Worm (Caenorhabditis elegans) whole organism, L2 larva: Measurements from ENCODE around the gene ZK1128.1.

Experiments used
- C34F6.9 ChIP-seq: fragments of 150-350 bp; optimal IDR thresholded peaks from 2 replicates; lab custom pipeline; 2014; ENCODE audit warnings: missing biosample characterization, missing genetic modification characterization
- F13H6.1 ChIP-seq: sonication (generic microtip); optimal IDR thresholded peaks from 2 replicates; lab custom pipeline; 2016; ENCODE audit warnings: missing genetic modification characterization, missing compliant biosample characterization
- R02D3.7 ChIP-seq: fragments of 150-350 bp; optimal IDR thresholded peaks from 2 replicates; lab custom pipeline; 2014; ENCODE audit warnings: missing biosample characterization, missing genetic modification characterization
- Y55F3AM.14 ChIP-seq: fragments of 200-800 bp; sonication (Bioruptor generic); optimal IDR thresholded peaks from 2 replicates; lab custom pipeline; 2018; ENCODE audit warnings: mild to moderate bottlenecking, missing genetic modification characterization, missing compliant biosample characterization
- ZK546.5 ChIP-seq: sonication (generic microtip); optimal IDR thresholded peaks from 2 replicates; lab custom pipeline; 2017; ENCODE audit warnings: missing biosample characterization, missing genetic modification characterization
- alr-1 ChIP-seq: fragments of 150-350 bp; optimal IDR thresholded peaks from 2 replicates; lab custom pipeline; 2014; ENCODE audit warnings: missing biosample characterization, missing genetic modification characterization
- aly-2 ChIP-seq: fragments of 150-350 bp; optimal IDR thresholded peaks from 2 replicates; lab custom pipeline; 2014; ENCODE audit warnings: missing biosample characterization, missing genetic modification characterization
- ama-1 ChIP-seq: fragments of 150-350 bp; optimal IDR thresholded peaks from 2 replicates; lab custom pipeline; 2018; ENCODE audit warnings: inconsistent platforms
- blmp-1 ChIP-seq: sonication (generic microtip); optimal IDR thresholded peaks from 2 replicates; lab custom pipeline; 2017; ENCODE audit warnings: missing genetic modification characterization, mild to moderate bottlenecking, missing compliant biosample characterization, antibody characterized with exemption, moderate library complexity; ENCODE audit not compliant: insufficient read depth
- ceh-16 ChIP-seq: fragments of 150-350 bp; optimal IDR thresholded peaks from 2 replicates; lab custom pipeline; 2014; ENCODE audit warnings: missing biosample characterization, missing genetic modification characterization
- ceh-82 ChIP-seq: fragments of 150-350 bp; optimal IDR thresholded peaks from 2 replicates; lab custom pipeline; 2014; ENCODE audit warnings: missing biosample characterization, missing genetic modification characterization
- crh-2 ChIP-seq: sonication (generic microtip); optimal IDR thresholded peaks from 2 replicates; lab custom pipeline; 2017; ENCODE audit warnings: missing biosample characterization, missing genetic modification characterization
- dmd-4 ChIP-seq: sonication (generic microtip); optimal IDR thresholded peaks from 2 replicates; lab custom pipeline; 2017; ENCODE audit warnings: missing biosample characterization, missing genetic modification characterization
- egl-27 ChIP-seq: sonication (generic microtip); optimal IDR thresholded peaks from 3 replicates; lab custom pipeline; 2017; ENCODE audit warnings: missing biosample characterization, missing genetic modification reagents, missing genetic modification characterization
- elt-1 ChIP-seq: fragments of 150-350 bp; optimal IDR thresholded peaks from 2 replicates; lab custom pipeline; 2014; ENCODE audit warnings: missing biosample characterization, missing genetic modification characterization
- elt-3 ChIP-seq: sonication (generic microtip); optimal IDR thresholded peaks from 2 replicates; lab custom pipeline; 2017; ENCODE audit warnings: missing biosample characterization, missing genetic modification characterization
- fos-1 ChIP-seq: fragments of 150-350 bp; optimal IDR thresholded peaks from 2 replicates; lab custom pipeline; 2014; ENCODE audit warnings: missing biosample characterization, missing genetic modification characterization
- gmeb-1 ChIP-seq: fragments of 150-350 bp; optimal IDR thresholded peaks from 2 replicates; lab custom pipeline; 2014; ENCODE audit warnings: missing biosample characterization, missing genetic modification characterization
- lin-11 ChIP-seq: fragments of 150-350 bp; sonication (generic microtip); optimal IDR thresholded peaks from 2 replicates; lab custom pipeline; 2014; ENCODE audit warnings: missing biosample characterization, missing genetic modification characterization, inconsistent platforms, mixed read lengths
- lin-13 ChIP-seq: fragments of 150-350 bp; optimal IDR thresholded peaks from 2 replicates; lab custom pipeline; 2014; ENCODE audit warnings: missing biosample characterization, missing genetic modification reagents, missing genetic modification characterization
- lin-39 ChIP-seq: fragments of 150-350 bp; optimal IDR thresholded peaks from 2 replicates; lab custom pipeline; 2014; ENCODE audit warnings: missing biosample characterization, missing genetic modification reagents, missing genetic modification characterization
- lsy-2 ChIP-seq, 2 experiments: fragments of 150-350 bp in 1 of 2; sonication (generic microtip) in 1 of 2; optimal IDR thresholded peaks; 2 replicates each; lab custom pipeline; 2014 to 2017; ENCODE audit warnings: missing biosample characterization in 2 of 2, missing genetic modification characterization in 2 of 2
- mab-5 ChIP-seq: fragments of 150-350 bp; optimal IDR thresholded peaks from 2 replicates; lab custom pipeline; 2014; ENCODE audit warnings: missing biosample characterization, missing genetic modification characterization
- mbf-1 ChIP-seq: sonication (generic microtip); optimal IDR thresholded peaks from 2 replicates; lab custom pipeline; 2017; ENCODE audit warnings: missing biosample characterization, missing genetic modification characterization
- mdl-1 ChIP-seq, 2 experiments: fragments of 150-350 bp in 1 of 2; sonication (generic microtip) in 1 of 2; optimal IDR thresholded peaks; 2 replicates each; lab custom pipeline; 2017; ENCODE audit warnings: missing biosample characterization in 2 of 2, missing genetic modification characterization in 2 of 2
- nhr-10 ChIP-seq: sonication (generic microtip); optimal IDR thresholded peaks from 2 replicates; lab custom pipeline; 2017; ENCODE audit warnings: missing biosample characterization, missing genetic modification characterization
- nhr-11 ChIP-seq: fragments of 150-350 bp; optimal IDR thresholded peaks from 2 replicates; lab custom pipeline; 2014; ENCODE audit warnings: missing biosample characterization, missing genetic modification characterization
- nhr-12 ChIP-seq: fragments of 150-350 bp; optimal IDR thresholded peaks from 2 replicates; lab custom pipeline; 2014; ENCODE audit warnings: missing biosample characterization, missing genetic modification characterization
- nhr-129 ChIP-seq: fragments of 150-350 bp; optimal IDR thresholded peaks from 2 replicates; lab custom pipeline; 2014; ENCODE audit warnings: missing biosample characterization, missing genetic modification characterization
- nhr-21 ChIP-seq: fragments of 150-350 bp; optimal IDR thresholded peaks from 2 replicates; lab custom pipeline; 2014; ENCODE audit warnings: missing biosample characterization, missing genetic modification characterization
- nhr-23 ChIP-seq: fragments of 150-350 bp; optimal IDR thresholded peaks from 2 replicates; lab custom pipeline; 2014; ENCODE audit warnings: missing biosample characterization, missing genetic modification reagents, missing genetic modification characterization
- nhr-237 ChIP-seq: fragments of 150-350 bp; optimal IDR thresholded peaks from 2 replicates; lab custom pipeline; 2014; ENCODE audit warnings: missing biosample characterization, missing genetic modification characterization
- nhr-25 ChIP-seq: fragments of 150-350 bp; sonication (generic microtip); optimal IDR thresholded peaks from 3 replicates; lab custom pipeline; 2014; ENCODE audit warnings: missing biosample characterization, missing genetic modification characterization
- nhr-6 ChIP-seq: fragments of 150-350 bp; optimal IDR thresholded peaks from 2 replicates; lab custom pipeline; 2014; ENCODE audit warnings: missing biosample characterization, missing genetic modification characterization
- nhr-77 ChIP-seq: fragments of 150-350 bp; optimal IDR thresholded peaks from 2 replicates; lab custom pipeline; 2014; ENCODE audit warnings: missing biosample characterization, missing genetic modification characterization
- peb-1 ChIP-seq: fragments of 150-350 bp; optimal IDR thresholded peaks from 2 replicates; lab custom pipeline; 2014; ENCODE audit warnings: missing biosample characterization, missing genetic modification characterization
- sem-4 ChIP-seq: fragments of 150-350 bp; optimal IDR thresholded peaks from 2 replicates; lab custom pipeline; 2014; ENCODE audit warnings: missing biosample characterization, missing genetic modification reagents, missing genetic modification characterization
- skn-1 ChIP-seq: sonication (generic microtip); optimal IDR thresholded peaks from 2 replicates; lab custom pipeline; 2017; ENCODE audit warnings: missing biosample characterization, missing genetic modification characterization
- sma-3 ChIP-seq: sonication (generic microtip); optimal IDR thresholded peaks from 2 replicates; lab custom pipeline; 2016; ENCODE audit warnings: missing genetic modification reagents, missing genetic modification characterization, missing compliant biosample characterization
- sma-9 ChIP-seq, 2 experiments: fragments of 150-350 bp in 1 of 2; sonication (generic microtip) in 1 of 2; optimal IDR thresholded peaks; 2 replicates each; lab custom pipeline; 2014 to 2016; ENCODE audit warnings: missing genetic modification characterization in 2 of 2, mild to moderate bottlenecking in 1 of 2, missing biosample characterization in 1 of 2, missing compliant biosample characterization in 1 of 2, missing genetic modification reagents in 1 of 2, moderate library complexity in 1 of 2
- snpc-4 ChIP-seq: fragments of 150-350 bp; optimal IDR thresholded peaks from 2 replicates; lab custom pipeline; 2014; ENCODE audit warnings: missing biosample characterization, missing genetic modification characterization
- unc-39 ChIP-seq: fragments of 150-350 bp; optimal IDR thresholded peaks from 2 replicates; lab custom pipeline; 2014; ENCODE audit warnings: missing biosample characterization, missing genetic modification characterization
- unc-55 ChIP-seq: fragments of 150-350 bp; sonication (generic microtip); optimal IDR thresholded peaks from 3 replicates; lab custom pipeline; 2014; ENCODE audit warnings: missing biosample characterization, missing genetic modification reagents, missing genetic modification characterization
- unc-62 ChIP-seq: fragments of 150-350 bp; optimal IDR thresholded peaks from 2 replicates; lab custom pipeline; 2014; ENCODE audit warnings: missing biosample characterization, missing genetic modification reagents, missing genetic modification characterization
- zag-1 ChIP-seq: fragments of 150-350 bp; optimal IDR thresholded peaks from 2 replicates; lab custom pipeline; 2014; ENCODE audit warnings: missing biosample characterization, missing genetic modification characterization
- ztf-1 ChIP-seq: fragments of 200-800 bp; sonication (Bioruptor generic); conservative IDR thresholded peaks from 2 replicates; pipeline ENCODE4 v1.3.6; 2022; ENCODE audit warnings: missing genetic modification characterization, missing compliant biosample characterization
- ztf-11 ChIP-seq: sonication (generic microtip); optimal IDR thresholded peaks from 2 replicates; lab custom pipeline; 2017; ENCODE audit warnings: missing biosample characterization, missing genetic modification characterization
- ztf-4 ChIP-seq: fragments of 150-350 bp; optimal IDR thresholded peaks from 2 replicates; lab custom pipeline; 2014; ENCODE audit warnings: missing biosample characterization, missing genetic modification characterization

The ZK1128.1 gene

DNA sequence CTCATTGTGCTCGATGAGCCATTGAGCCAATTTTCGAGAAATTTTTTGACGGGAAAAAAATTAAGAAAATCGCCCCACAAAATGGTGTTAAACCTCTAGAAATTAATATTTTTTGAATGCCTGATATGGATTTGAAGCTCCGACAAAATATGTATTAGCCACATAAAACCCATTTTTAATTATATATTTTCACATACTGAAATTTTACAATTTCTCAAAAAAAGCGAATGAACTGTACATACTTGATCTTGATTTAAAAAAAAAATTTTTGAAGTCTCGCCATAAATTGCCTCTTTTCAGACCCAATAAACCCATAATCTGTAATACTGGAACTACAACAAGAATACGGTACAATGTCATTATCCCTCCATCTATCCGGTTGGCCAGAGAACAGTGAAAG, 37.9 kb upstream of the ZK1128.1 start, which contains the start of gene nac-3:
Gene nac-3 (plus strand): TSS at position 301 of the 400 bp plus-strand sequence.
- no peak for TF ChIP-seq nhr-10 (tag; lab: Kevin White, UChicago)
- TF ChIP-seq snpc-4 (tag; lab: Kevin White, UChicago): no peak
- no peak for TF ChIP-seq zag-1 (tag; lab: Kevin White, UChicago)

DNA sequence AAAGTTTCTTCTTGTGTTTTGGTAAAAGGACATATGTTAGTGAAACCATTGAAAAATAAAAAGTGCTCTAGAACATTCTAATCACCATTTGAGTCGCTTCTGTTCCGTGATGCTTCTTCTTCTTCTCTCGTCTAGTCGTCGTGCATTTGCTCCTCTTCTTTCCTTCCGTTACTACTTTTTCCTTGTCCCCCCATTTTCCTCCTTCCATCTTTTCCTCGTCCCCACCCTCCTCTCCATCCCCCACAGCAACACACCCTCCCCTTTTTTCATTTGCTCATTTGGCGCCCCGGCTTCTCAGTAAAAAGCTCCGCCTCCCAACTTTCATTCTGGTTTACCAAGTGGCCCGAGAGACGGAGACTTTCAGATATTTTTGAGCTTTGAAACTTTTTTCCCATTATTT, 37.2 kb upstream of the ZK1128.1 start:
- TF ChIP-seq alr-1 (tag; lab: Kevin White, UChicago): no peak
- no peak for TF ChIP-seq ZK546.5 (tag; lab: Kevin White, UChicago)
- no peak for TF ChIP-seq nhr-237 (tag; lab: Kevin White, UChicago)
- no peak for TF ChIP-seq egl-27 (tag; lab: Kevin White, UChicago)
- peak; percentile 14 for TF ChIP-seq sem-4 (tag; lab: Kevin White, UChicago)
- no peak for TF ChIP-seq ztf-1 (GFP tag; lab: Robert Waterston, UW)
- no peak for TF ChIP-seq dmd-4 (tag; lab: Kevin White, UChicago)
- peak in 1 of 2 experiments; percentile 46 for TF ChIP-seq lsy-2 (tag; optimal IDR thresholded peaks at IDR 0.05; lab: Kevin White, UChicago)
- no peak for TF ChIP-seq nhr-21
- no peak for TF ChIP-seq unc-62 (GFP tag; lab: Kevin White, UChicago)
- TF ChIP-seq F13H6.1 (tag; lab: Kevin White, UChicago): peak; percentile 14
- no peak for TF ChIP-seq nhr-10 (tag; lab: Kevin White, UChicago)
- no peak for TF ChIP-seq ztf-4 (tag; lab: Kevin White, UChicago)
- no peak for TF ChIP-seq nhr-6 (tag; lab: Kevin White, UChicago)
- no peak for TF ChIP-seq elt-3 (tag; lab: Kevin White, UChicago)
- TF ChIP-seq nhr-77 (tag; lab: Kevin White, UChicago): no peak
- peak; percentile 58 for TF ChIP-seq unc-55 (GFP tag; lab: Kevin White, UChicago)
- peak; percentile 73 for TF ChIP-seq zag-1 (tag; lab: Kevin White, UChicago)
- peak; percentile 27 for TF ChIP-seq mab-5
- TF ChIP-seq lin-39 (tag; lab: Kevin White, UChicago): no peak
- no peak for TF ChIP-seq mbf-1 (tag; lab: Kevin White, UChicago)
- no peak for TF ChIP-seq gmeb-1 (tag; lab: Kevin White, UChicago)
- no peak for TF ChIP-seq elt-1
- TF ChIP-seq C34F6.9: peak; percentile 70
- no peak for TF ChIP-seq nhr-12 (tag; lab: Kevin White, UChicago)
- TF ChIP-seq ama-1 (lab: Kevin White, UChicago): no peak
- peak; percentile 10 for TF ChIP-seq sma-9 (GFP tag; optimal IDR thresholded peaks at IDR 0.05; lab: Kevin White, UChicago)
- no peak for TF ChIP-seq sma-9 (tag; optimal IDR thresholded peaks at IDR 0.05; lab: Kevin White, UChicago)
- no peak for TF ChIP-seq skn-1 (tag; lab: Kevin White, UChicago)
- peak; percentile 15 for TF ChIP-seq lin-11 (tag; lab: Kevin White, UChicago)
- no peak for TF ChIP-seq unc-39
- no peak for TF ChIP-seq aly-2
- TF ChIP-seq ceh-16 (tag; lab: Kevin White, UChicago): no peak
- TF ChIP-seq crh-2 (tag; lab: Kevin White, UChicago): peak; percentile 46
- TF ChIP-seq peb-1 (tag; lab: Kevin White, UChicago): no peak
- no peak for TF ChIP-seq nhr-11
- TF ChIP-seq lin-13 (GFP tag; lab: Kevin White, UChicago): no peak
- TF ChIP-seq ztf-11 (tag; lab: Kevin White, UChicago): no peak
- no peak for TF ChIP-seq mdl-1 (tag; optimal IDR thresholded peaks at IDR 0.05; lab: Kevin White, UChicago)
- no peak for TF ChIP-seq ceh-82
- TF ChIP-seq fos-1 (tag; lab: Kevin White, UChicago): no peak
- no peak for TF ChIP-seq blmp-1 (tag; lab: Kevin White, UChicago)
- TF ChIP-seq snpc-4 (tag; lab: Kevin White, UChicago): no peak
- TF ChIP-seq sma-3 (GFP tag; lab: Kevin White, UChicago): no peak
- TF ChIP-seq nhr-129 (tag; lab: Kevin White, UChicago): peak; percentile 23
- TF ChIP-seq nhr-25: no peak
- no peak for TF ChIP-seq nhr-23 (tag; lab: Kevin White, UChicago)
- peak; percentile 9 for TF ChIP-seq Y55F3AM.14
- TF ChIP-seq R02D3.7: no peak
- TF ChIP-seq, all 48 proteins: peak for 12
